Fruit fly (Drosophila melanogaster) whole organism, embryonic: Measurements from ENCODE around the gene CG42335.

Experiments used
- Asciz ChIP-seq: fragments of 200-800 bp; sonication (Bioruptor generic); optimal IDR thresholded peaks from 2 replicates; lab custom pipeline; 2017; ENCODE audit warnings: missing biosample characterization, mild to moderate bottlenecking, missing genetic modification characterization, missing genetic modification reagents
- CG10366 ChIP-seq: fragments of 200-800 bp; sonication (Bioruptor generic); IDR thresholded peaks from 2 replicates; pipeline ENCODE4 v1.3.6; 2022; ENCODE audit warnings: missing biosample characterization, missing genetic modification characterization
- CG11085 ChIP-seq: fragments of 200-800 bp; sonication (Bioruptor generic); IDR thresholded peaks from 2 replicates; pipeline ENCODE4 v1.3.6; 2022; ENCODE audit warnings: missing biosample characterization, missing genetic modification characterization
- CG12071 ChIP-seq: fragments of 200-800 bp; sonication (Bioruptor generic); optimal IDR thresholded peaks from 3 replicates; lab custom pipeline; 2018; ENCODE audit warnings: missing biosample characterization, mild to moderate bottlenecking, missing genetic modification characterization
- CG12236 ChIP-seq: fragments of 200-800 bp; sonication (Bioruptor generic); optimal IDR thresholded peaks from 2 replicates; lab custom pipeline; 2016; ENCODE audit warnings: missing biosample characterization, missing genetic modification characterization
- CG12299 ChIP-seq: fragments of 200-800 bp; sonication (Bioruptor generic); optimal IDR thresholded peaks from 2 replicates; lab custom pipeline; 2018; ENCODE audit warnings: missing biosample characterization, mild to moderate bottlenecking, missing genetic modification characterization
- CG12744 ChIP-seq: fragments of 200-800 bp; sonication (Bioruptor generic); optimal IDR thresholded peaks from 2 replicates; lab custom pipeline; 2016; ENCODE audit warnings: missing biosample characterization, missing genetic modification characterization
- CG13624 ChIP-seq: fragments of 200-800 bp; sonication (Bioruptor generic); optimal IDR thresholded peaks from 2 replicates; lab custom pipeline; 2016; ENCODE audit warnings: missing biosample characterization, missing genetic modification characterization
- CG14014 ChIP-seq: fragments of 200-800 bp; sonication (Bioruptor generic); IDR thresholded peaks from 2 replicates; pipeline ENCODE4 v1.3.6; 2022; ENCODE audit warnings: missing biosample characterization, missing genetic modification characterization
- CG15696 ChIP-seq: fragments of 200-800 bp; sonication (Bioruptor generic); optimal IDR thresholded peaks from 2 replicates; lab custom pipeline; 2019; ENCODE audit warnings: missing biosample characterization, mild to moderate bottlenecking, missing genetic modification characterization, moderate library complexity
- CG1647 ChIP-seq: fragments of 200-800 bp; sonication (Bioruptor generic); optimal IDR thresholded peaks from 3 replicates; lab custom pipeline; 2016; ENCODE audit warnings: missing biosample characterization, missing genetic modification characterization
- CG17186 ChIP-seq: fragments of 200-800 bp; sonication (Bioruptor generic); optimal IDR thresholded peaks from 3 replicates; lab custom pipeline; 2017; ENCODE audit warnings: missing biosample characterization, missing genetic modification reagents, missing genetic modification characterization
- CG17328 ChIP-seq: fragments of 200-800 bp; sonication (Bioruptor generic); IDR thresholded peaks from 2 replicates; pipeline ENCODE4 v1.3.6; 2022; ENCODE audit warnings: missing biosample characterization, missing genetic modification characterization
- CG1792 ChIP-seq: fragments of 200-800 bp; sonication (Bioruptor generic); optimal IDR thresholded peaks from 2 replicates; lab custom pipeline; 2016; ENCODE audit warnings: missing biosample characterization, missing genetic modification characterization
- CG18011 ChIP-seq: fragments of 200-800 bp; sonication (Bioruptor generic); optimal IDR thresholded peaks from 2 replicates; lab custom pipeline; 2017; ENCODE audit warnings: missing biosample characterization, missing genetic modification characterization, mild to moderate bottlenecking, moderate library complexity, missing genotype
- CG2712 ChIP-seq: fragments of 200-800 bp; optimal IDR thresholded peaks from 3 replicates; lab custom pipeline; 2019; ENCODE audit warnings: missing biosample characterization, mild to moderate bottlenecking, missing genetic modification characterization, moderate library complexity
- CG30431 ChIP-seq: fragments of 200-800 bp; sonication (Bioruptor generic); optimal IDR thresholded peaks from 2 replicates; lab custom pipeline; 2017; ENCODE audit warnings: missing biosample characterization, missing genetic modification characterization
- CG34422 ChIP-seq: fragments of 200-800 bp; sonication (Bioruptor generic); IDR thresholded peaks from 3 replicates; pipeline ENCODE4 v1.3.6; 2022; ENCODE audit warnings: missing biosample characterization, missing genetic modification characterization
- CG43689 ChIP-seq: fragments of 200-800 bp; sonication (Bioruptor generic); IDR thresholded peaks from 2 replicates; pipeline ENCODE4 v1.3.6; 2022; ENCODE audit warnings: missing biosample characterization, missing genetic modification characterization
- CG5180 ChIP-seq: fragments of 200-800 bp; sonication (Bioruptor generic); optimal IDR thresholded peaks from 3 replicates; lab custom pipeline; 2017; ENCODE audit warnings: missing biosample characterization, missing genetic modification characterization, mild to moderate bottlenecking, moderate library complexity, missing genetic modification reagents
- Chrac-16 ChIP-seq: fragments of 200-800 bp; sonication (Bioruptor generic); optimal IDR thresholded peaks from 3 replicates; lab custom pipeline; 2016; ENCODE audit warnings: missing biosample characterization, missing genetic modification characterization
- Dbx ChIP-seq: fragments of 200-800 bp; sonication (Bioruptor generic); IDR thresholded peaks from 3 replicates; pipeline ENCODE4 v1.3.6; 2022; ENCODE audit warnings: missing biosample characterization, missing genetic modification characterization
- Hr51 ChIP-seq, 2 experiments: fragments of 200-800 bp; sonication (Bioruptor generic); optimal IDR thresholded peaks; 2 replicates in 1 of 2; 3 replicates in 1 of 2; lab custom pipeline; 2016 to 2018; ENCODE audit warnings: missing biosample characterization in 2 of 2, missing genetic modification characterization in 2 of 2, mild to moderate bottlenecking in 1 of 2, moderate library complexity in 1 of 2
- Hsf ChIP-seq: fragments of 200-800 bp; sonication (Bioruptor generic); optimal IDR thresholded peaks from 3 replicates; lab custom pipeline; 2016; ENCODE audit warnings: missing biosample characterization, missing genetic modification characterization
- Mes4 ChIP-seq: fragments of 200-800 bp; sonication (Bioruptor generic); optimal IDR thresholded peaks from 2 replicates; lab custom pipeline; 2016; ENCODE audit warnings: missing biosample characterization, missing genetic modification characterization
- Sox102F ChIP-seq: fragments of 200-800 bp; sonication (Bioruptor generic); optimal IDR thresholded peaks from 2 replicates; lab custom pipeline; 2018; ENCODE audit warnings: missing biosample characterization, mild to moderate bottlenecking, missing genetic modification characterization, moderate library complexity
- Taf1 ChIP-seq: fragments of 200-800 bp; sonication (Bioruptor generic); IDR thresholded peaks from 2 replicates; pipeline ENCODE4 v1.3.6; 2022; ENCODE audit warnings: missing biosample characterization, missing genetic modification characterization
- Trl ChIP-seq, 3 experiments: fragments of >200 bp in 2 of 3; fragments of 200-800 bp in 1 of 3; sonication (Bioruptor generic) in 1 of 3; optimal IDR thresholded peaks; 2 replicates in 1 of 3; 3 replicates in 2 of 3; lab custom pipeline; 2016 to 2017; ENCODE audit warnings: missing biosample characterization in 1 of 3, missing genetic modification characterization in 1 of 3
- al ChIP-seq: fragments of 200-800 bp; sonication (Bioruptor generic); IDR thresholded peaks from 2 replicates; pipeline ENCODE4 v1.3.6; 2022; ENCODE audit warnings: missing biosample characterization, missing genetic modification characterization
- ara ChIP-seq: fragments of 200-800 bp; sonication (Bioruptor generic); IDR thresholded peaks from 2 replicates; pipeline ENCODE4 v1.3.6; 2022; ENCODE audit warnings: missing biosample characterization, missing genetic modification characterization
- caup ChIP-seq: fragments of 200-800 bp; sonication (Bioruptor generic); optimal IDR thresholded peaks from 3 replicates; lab custom pipeline; 2017; ENCODE audit warnings: missing biosample characterization, mild to moderate bottlenecking, missing genetic modification characterization, moderate library complexity; ENCODE audit not compliant: severe bottlenecking
- exex ChIP-seq: fragments of 200-800 bp; sonication (Bioruptor generic); optimal IDR thresholded peaks from 4 replicates; lab custom pipeline; 2018; ENCODE audit warnings: missing biosample characterization, mild to moderate bottlenecking, missing genetic modification characterization, moderate library complexity
- ftz-f1 ChIP-seq: fragments of 200-800 bp; sonication (Bioruptor generic); optimal IDR thresholded peaks from 2 replicates; lab custom pipeline; 2016; ENCODE audit warnings: missing biosample characterization, missing genetic modification characterization
- gem ChIP-seq: fragments of 200-800 bp; sonication (Bioruptor generic); optimal IDR thresholded peaks from 2 replicates; lab custom pipeline; 2019; ENCODE audit warnings: missing biosample characterization, mild to moderate bottlenecking, missing genetic modification characterization, moderate library complexity
- ham ChIP-seq: fragments of 200-800 bp; sonication (Bioruptor generic); IDR thresholded peaks from 2 replicates; pipeline ENCODE4 v1.3.6; 2022; ENCODE audit warnings: missing biosample characterization, missing genetic modification characterization
- hkb ChIP-seq, 2 experiments: fragments of 200-800 bp in 1 of 2; fragments of >200 bp in 1 of 2; sonication (Bioruptor generic) in 1 of 2; IDR thresholded peaks in 1 of 2; optimal IDR thresholded peaks in 1 of 2; 2 replicates each; pipeline versions ENCODE4 v1.3.6 to Lab custom; 2017 to 2022; ENCODE audit warnings: missing biosample characterization in 1 of 2, missing genetic modification characterization in 1 of 2
- kay ChIP-seq: fragments of 200-800 bp; sonication (Bioruptor generic); optimal IDR thresholded peaks from 2 replicates; lab custom pipeline; 2016; ENCODE audit warnings: missing biosample characterization, missing genetic modification characterization
- lbe ChIP-seq: fragments of 200-800 bp; sonication (Bioruptor generic); optimal IDR thresholded peaks from 2 replicates; lab custom pipeline; 2016; ENCODE audit warnings: missing biosample characterization, mild to moderate bottlenecking, missing genetic modification characterization
- lola ChIP-seq, 3 experiments: fragments of >200 bp in 2 of 3; fragments of 200-800 bp in 1 of 3; sonication (Bioruptor generic) in 1 of 3; optimal IDR thresholded peaks; 2 replicates each; lab custom pipeline; 2017 to 2019; ENCODE audit warnings: missing biosample characterization in 3 of 3, missing genetic modification characterization in 3 of 3, mild to moderate bottlenecking in 1 of 3, moderate library complexity in 1 of 3
- nmo ChIP-seq: fragments of 200-800 bp; sonication (Bioruptor generic); optimal IDR thresholded peaks from 2 replicates; lab custom pipeline; 2018; ENCODE audit warnings: missing biosample characterization, mild to moderate bottlenecking, missing genetic modification characterization, moderate library complexity
- nom ChIP-seq: fragments of 200-800 bp; sonication (Bioruptor generic); optimal IDR thresholded peaks from 2 replicates; lab custom pipeline; 2017; ENCODE audit warnings: missing biosample characterization, missing genetic modification characterization, mild to moderate bottlenecking, moderate library complexity, missing genetic modification reagents
- org-1 ChIP-seq: fragments of 200-800 bp; sonication (Bioruptor generic); optimal IDR thresholded peaks from 2 replicates; lab custom pipeline; 2017; ENCODE audit warnings: missing biosample characterization, missing genetic modification characterization
- pnt ChIP-seq: fragments of 200-800 bp; sonication (Bioruptor generic); optimal IDR thresholded peaks from 3 replicates; lab custom pipeline; 2016; ENCODE audit warnings: missing biosample characterization, missing genetic modification characterization
- schlank ChIP-seq: fragments of 200-800 bp; sonication (Bioruptor generic); optimal IDR thresholded peaks from 2 replicates; lab custom pipeline; 2018; ENCODE audit warnings: missing biosample characterization, mild to moderate bottlenecking, missing genetic modification characterization
- sim ChIP-seq: fragments of 200-800 bp; sonication (Bioruptor generic); IDR thresholded peaks from 2 replicates; pipeline ENCODE4 v1.3.6; 2022; ENCODE audit warnings: missing biosample characterization, missing genetic modification characterization
- stwl ChIP-seq: fragments of 200-800 bp; sonication (Bioruptor generic); optimal IDR thresholded peaks from 3 replicates; lab custom pipeline; 2018; ENCODE audit warnings: missing biosample characterization, mild to moderate bottlenecking, missing genetic modification characterization, moderate library complexity
- trem ChIP-seq: fragments of 200-800 bp; optimal IDR thresholded peaks from 3 replicates; lab custom pipeline; 2019; ENCODE audit warnings: missing biosample characterization, mild to moderate bottlenecking, missing genetic modification characterization, moderate library complexity
- unc-4 ChIP-seq: fragments of 200-800 bp; sonication (Bioruptor generic); IDR thresholded peaks from 2 replicates; pipeline ENCODE4 v1.3.6; 2022; ENCODE audit warnings: missing biosample characterization, missing genetic modification characterization; ENCODE audit not compliant: partially characterized antibody
- wor ChIP-seq: fragments of 200-800 bp; sonication (Bioruptor generic); IDR thresholded peaks from 2 replicates; pipeline ENCODE4 v1.3.6; 2022; ENCODE audit warnings: missing biosample characterization, missing genetic modification characterization

CG42335 gene

dm6 chr3R:21730955-21731354 lies 27.6 kb upstream of the CG42335 start:
- TF ChIP-seq CG1792 (GFP tag; lab: Kevin White, UChicago) (no peak), stwl (tag; lab: Kevin White, UChicago) (peak; percentile 38), CG18011 (GFP tag; lab: Kevin White, UChicago) (peak; percentile 94), Hr51 (GFP tag; optimal IDR thresholded peaks at IDR 0.05; lab: Kevin White, UChicago) (no peak), sim (GFP tag; lab: Robert Waterston, UW) (no peak), schlank (no peak), CG12299 (no peak)
- TF ChIP-seq, all 482 proteins: peak for 2

- no peak for TF ChIP-seq caup (GFP tag; lab: Kevin White, UChicago)
- no peak for TF ChIP-seq nom
- TF ChIP-seq CG12744 (GFP tag; lab: Kevin White, UChicago) = no peak
- TF ChIP-seq lola (GFP tag; optimal IDR thresholded peaks at IDR 0.05; lab: Kevin White, UChicago) = no peak
- no peak for TF ChIP-seq CG12071 (GFP tag; lab: Kevin White, UChicago)
- no peak for TF ChIP-seq Taf1
- no peak for TF ChIP-seq CG2712 (tag; lab: Kevin White, UChicago)
- TF ChIP-seq Sox102F = peak; percentile 27
- no peak for TF ChIP-seq CG43689 (GFP tag; lab: Robert Waterston, UW)
- no peak for TF ChIP-seq CG10366 (GFP tag; lab: Robert Waterston, UW)
- no peak for TF ChIP-seq al (GFP tag; lab: Robert Waterston, UW)
- peak; percentile 5 for TF ChIP-seq nmo
- TF ChIP-seq Mes4 (GFP tag; lab: Kevin White, UChicago) = no peak
- no peak for TF ChIP-seq kay (GFP tag; lab: Kevin White, UChicago)
- TF ChIP-seq Asciz (GFP tag; lab: Kevin White, UChicago) = no peak
- no peak for TF ChIP-seq Hsf
- TF ChIP-seq CG34422 (GFP tag; lab: Robert Waterston, UW) = no peak
- TF ChIP-seq CG12236 = no peak
- no peak for TF ChIP-seq Dbx (GFP tag; lab: Robert Waterston, UW)
- TF ChIP-seq ara (GFP tag; lab: Robert Waterston, UW) = no peak
- TF ChIP-seq CG14014 (GFP tag; lab: Robert Waterston, UW) = no peak
- no peak for TF ChIP-seq pnt
- TF ChIP-seq CG13624 (GFP tag; lab: Kevin White, UChicago) = no peak
- TF ChIP-seq CG5180 (GFP tag; lab: Kevin White, UChicago) = no peak
- TF ChIP-seq unc-4 (GFP tag; lab: Robert Waterston, UW) = no peak
- no peak for TF ChIP-seq exex (tag; lab: Kevin White, UChicago)
- no peak for TF ChIP-seq Chrac-16 (GFP tag; lab: Kevin White, UChicago)
- no peak for TF ChIP-seq lbe (GFP tag; lab: Kevin White, UChicago)
- TF ChIP-seq trem (tag; lab: Kevin White, UChicago) = no peak
- TF ChIP-seq hkb (optimal IDR thresholded peaks at IDR 0.05; lab: Kevin White, UChicago) = no peak
- peak; percentile 33; the same call in 1 of the 2 replicates for TF ChIP-seq hkb (GFP tag; IDR thresholded peaks at IDR 0.05; lab: Robert Waterston, UW)
- TF ChIP-seq CG17328 (GFP tag; lab: Robert Waterston, UW) = 0 out of 2 replicates have a peak, but pooled peaks have one; percentile 16
- TF ChIP-seq CG17186 = no peak
- no peak for TF ChIP-seq CG30431
- TF ChIP-seq ftz-f1 (GFP tag; lab: Kevin White, UChicago) = no peak
- no peak for TF ChIP-seq CG1647 (GFP tag; lab: Kevin White, UChicago)
- TF ChIP-seq org-1 (GFP tag; lab: Kevin White, UChicago) = no peak
- no peak for TF ChIP-seq ham (GFP tag; lab: Robert Waterston, UW)
- peak; percentile 20 for TF ChIP-seq gem (tag; lab: Kevin White, UChicago)
- 0 out of 2 replicates have a peak, but pooled peaks have one; percentile 15 for TF ChIP-seq wor (GFP tag; lab: Robert Waterston, UW)
- no peak for TF ChIP-seq CG11085 (GFP tag; lab: Robert Waterston, UW)
- TF ChIP-seq CG15696 (tag; lab: Kevin White, UChicago) = no peak
- no peak for TF ChIP-seq Trl (optimal IDR thresholded peaks at IDR 0.05; lab: Kevin White, UChicago)
- TF ChIP-seq Trl (GFP tag; optimal IDR thresholded peaks at IDR 0.05; lab: Kevin White, UChicago) = no peak
Observed at dm6 chr3R:21731682-21732081, 26.9 kb upstream of the CG42335 start.
